Fruit fly (Drosophila melanogaster): ENCODE results near the gene RnpS1.

RnpS1 gene

DNA sequence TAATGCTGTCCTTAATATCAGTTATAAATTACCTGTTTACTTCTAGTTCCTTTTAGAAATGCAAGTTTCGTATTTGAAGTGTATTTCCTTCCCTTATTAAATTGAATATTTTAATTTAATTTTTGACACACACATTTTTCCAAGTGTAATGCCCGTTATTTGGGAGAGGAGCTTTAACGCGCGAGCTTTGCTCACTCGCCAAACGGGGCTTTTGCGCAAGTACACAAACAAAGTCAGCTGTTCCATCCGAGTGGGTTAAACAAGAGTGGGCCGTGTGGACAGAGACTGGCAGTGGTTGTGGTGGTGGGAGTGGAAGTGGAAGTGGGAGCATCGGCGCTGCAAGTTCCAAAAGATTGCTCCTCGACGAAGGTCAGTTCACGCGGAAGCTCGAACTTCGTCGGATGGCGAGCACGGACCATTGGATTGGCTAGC lies 29.3 kb downstream of the RnpS1 start, which contains the start of gene CG8301 (continued):
- TF ChIP-seq CG17361 (GFP tag; IDR thresholded peaks at IDR 0.05) (no peak), Abd-B (GFP tag; optimal IDR thresholded peaks at IDR 0.05) (no peak), CG43689 (GFP tag; IDR thresholded peaks at IDR 0.05) (no peak), slbo (GFP tag; IDR thresholded peaks at IDR 0.05) (no peak), CG7963 (GFP tag; IDR thresholded peaks at IDR 0.05; ENCODE audit: partially characterized antibody) (no peak), Doc3 (GFP tag; IDR thresholded peaks at IDR 0.05; ENCODE audit: partially characterized antibody) (no peak), CG9215 (GFP tag; IDR thresholded peaks at IDR 0.05) (no peak), h (optimal IDR thresholded peaks at IDR 0.05) (no peak), hkb (optimal IDR thresholded peaks at IDR 0.05) (no peak), hkb (GFP tag; IDR thresholded peaks at IDR 0.05) (peak; percentile 70), Oaz (GFP tag; IDR thresholded peaks at IDR 0.05) (no peak), CG4404 (GFP tag; IDR thresholded peaks at IDR 0.05) (no peak), CG31365 (tag; optimal IDR thresholded peaks at IDR 0.05) (no peak), CG2712 (tag; optimal IDR thresholded peaks at IDR 0.05) (peak; percentile 43), Fer3 (tag; optimal IDR thresholded peaks at IDR 0.05) (peak; percentile 30), CG18476 (GFP tag; optimal IDR thresholded peaks at IDR 0.05) (no peak), CG7271 (tag; optimal IDR thresholded peaks at IDR 0.05) (no peak), ara (GFP tag; IDR thresholded peaks at IDR 0.05) (no peak), ash1 (GFP tag; optimal IDR thresholded peaks at IDR 0.05) (no peak), CG7357 (GFP tag; IDR thresholded peaks at IDR 0.05) (no peak), gsb-n (tag; optimal IDR thresholded peaks at IDR 0.05) (no peak), zen (tag; optimal IDR thresholded peaks at IDR 0.05) (no peak), CG13296 (GFP tag; optimal IDR thresholded peaks at IDR 0.05) (no peak), CG15011 (GFP tag; optimal IDR thresholded peaks at IDR 0.05) (no peak), luna (GFP tag; optimal IDR thresholded peaks at IDR 0.05) (no peak), repo (GFP tag; optimal IDR thresholded peaks at IDR 0.05) (no peak), CG32772 (GFP tag; IDR thresholded peaks at IDR 0.05) (no peak), tap (tag; optimal IDR thresholded peaks at IDR 0.05) (peak; percentile 15), crc (GFP tag; optimal IDR thresholded peaks at IDR 0.05) (no peak), Mrtf (GFP tag; IDR thresholded peaks at IDR 0.05) (no peak), HLHmδ (GFP tag; optimal IDR thresholded peaks at IDR 0.05) (no peak), E2f2 (GFP tag; IDR thresholded peaks at IDR 0.05) (peak; percentile 28; the same call in 1 of the 2 replicates), tup (GFP tag; optimal IDR thresholded peaks at IDR 0.05) (no peak), CG14667 (GFP tag; IDR thresholded peaks at IDR 0.05) (no peak), CG6689 (GFP tag; IDR thresholded peaks at IDR 0.05) (no peak), sens (GFP tag) (peak; percentile 72), pnt (GFP tag; optimal IDR thresholded peaks at IDR 0.05) (no peak), jing (GFP tag; optimal IDR thresholded peaks at IDR 0.05) (no peak), stwl (tag; optimal IDR thresholded peaks at IDR 0.05) (no peak), p53 (GFP tag; optimal IDR thresholded peaks at IDR 0.05) (no peak), CG7745 (tag; optimal IDR thresholded peaks at IDR 0.05) (no peak), CG3726 (GFP tag; IDR thresholded peaks at IDR 0.05) (no peak), CG6272 (GFP tag; IDR thresholded peaks at IDR 0.05) (no peak), Oli (tag; optimal IDR thresholded peaks at IDR 0.05) (peak; percentile 24), CG6765 (GFP tag; optimal IDR thresholded peaks at IDR 0.05) (no peak), CG10366 (GFP tag; IDR thresholded peaks at IDR 0.05) (peak; percentile 45; the same call in 1 of the 2 replicates)
